Worm (Caenorhabditis elegans) whole organism, dauer: Measurements from ENCODE around the gene ect-2.

Experiments
- unc-62 ChIP-seq: sonication (generic microtip); optimal IDR thresholded peaks from 2 replicates; lab custom pipeline; 2017; ENCODE audit warnings: missing biosample characterization, missing genetic modification reagents, missing genetic modification characterization

ect-2 gene

ce11 chrII:10731552-10731951, 52.2 kb downstream of the ect-2 start, which contains the start of gene glb-12:
Gene glb-12 (minus strand): TSS chrII:10731652.
- no peak for TF ChIP-seq unc-62 (GFP tag; lab: Kevin White, UChicago)

- no peak for TF ChIP-seq unc-62 (GFP tag; lab: Kevin White, UChicago)
Observed at ce11 chrII:10730702-10731101, 53.1 kb downstream of the ect-2 start.
